Worm (Caenorhabditis elegans) whole organism, L4 larva: Measurements from ENCODE around the gene Y54G2A.13.

Source experiments
- F10B5.3 ChIP-seq: sonication (generic microtip); optimal IDR thresholded peaks from 2 replicates; lab custom pipeline; 2016; ENCODE audit warnings: mild to moderate bottlenecking, missing genetic modification characterization, missing compliant biosample characterization
- F44E2.7 ChIP-seq: fragments of 200-800 bp; sonication (Bioruptor generic); IDR thresholded peaks from 2 replicates; pipeline ENCODE4 v2.1.2; 2022; ENCODE audit warnings: missing genetic modification characterization, missing compliant biosample characterization
- F49E8.2 ChIP-seq: sonication (generic microtip); optimal IDR thresholded peaks from 2 replicates; lab custom pipeline; 2016; ENCODE audit warnings: missing compliant biosample characterization, mild to moderate bottlenecking, missing genetic modification characterization, borderline replicate concordance
- T20F7.1 ChIP-seq: fragments of 200-800 bp; sonication (Bioruptor generic); optimal IDR thresholded peaks from 2 replicates; lab custom pipeline; 2018; ENCODE audit warnings: mild to moderate bottlenecking, missing genetic modification characterization, missing compliant biosample characterization
- T26A8.4 ChIP-seq: fragments of 200-800 bp; sonication (Bioruptor generic); IDR thresholded peaks from 2 replicates; pipeline ENCODE4 v1.3.6; 2022; ENCODE audit warnings: missing genetic modification characterization, missing compliant biosample characterization
- Y48G9A.11 ChIP-seq: fragments of 200-800 bp; sonication (Bioruptor generic); IDR thresholded peaks from 2 replicates; pipeline ENCODE4 v1.3.6; 2022; ENCODE audit warnings: missing genetic modification reagents, missing genetic modification characterization, missing compliant biosample characterization
- aly-2 ChIP-seq: sonication (generic microtip); optimal IDR thresholded peaks from 2 replicates; lab custom pipeline; 2018; ENCODE audit warnings: missing biosample characterization, missing genetic modification characterization
- ama-1 ChIP-seq: fragments of 150-350 bp; optimal IDR thresholded peaks from 2 replicates; lab custom pipeline; 2014; ENCODE audit warnings: inconsistent platforms, mixed read lengths
- ceh-44 ChIP-seq: fragments of 200-800 bp; sonication (Bioruptor generic); IDR thresholded peaks from 2 replicates; pipeline ENCODE4 v1.3.6; 2022; ENCODE audit warnings: missing genetic modification reagents, missing genetic modification characterization, missing compliant biosample characterization
- ceh-62 ChIP-seq: sonication (generic microtip); optimal IDR thresholded peaks from 2 replicates; lab custom pipeline; 2017; ENCODE audit warnings: missing biosample characterization, missing genetic modification characterization
- ceh-82 ChIP-seq: sonication (generic microtip); optimal IDR thresholded peaks from 2 replicates; lab custom pipeline; 2017; ENCODE audit warnings: missing biosample characterization, missing genetic modification characterization
- ces-1 ChIP-seq: fragments of 150-350 bp; sonication (generic microtip); optimal IDR thresholded peaks from 4 replicates; lab custom pipeline; 2014; ENCODE audit warnings: missing biosample characterization, missing genetic modification reagents, missing genetic modification characterization
- ctbp-1 ChIP-seq: fragments of 200-800 bp; sonication (Bioruptor generic); IDR thresholded peaks from 2 replicates; pipeline ENCODE4 v1.3.6; 2022; ENCODE audit warnings: missing genetic modification reagents, missing genetic modification characterization, missing compliant biosample characterization
- daf-12 ChIP-seq: fragments of 150-350 bp; optimal IDR thresholded peaks from 2 replicates; lab custom pipeline; 2014; ENCODE audit warnings: missing biosample characterization, missing genetic modification reagents, missing genetic modification characterization
- daf-19 ChIP-seq: fragments of 200-800 bp; sonication (Bioruptor generic); conservative IDR thresholded peaks from 2 replicates; pipeline ENCODE4 v1.3.6; 2022; ENCODE audit warnings: missing genetic modification characterization, missing compliant biosample characterization
- daf-8 ChIP-seq: fragments of 200-800 bp; sonication (Bioruptor generic); IDR thresholded peaks from 2 replicates; pipeline ENCODE4 v1.3.6; 2022; ENCODE audit warnings: missing genetic modification characterization, missing compliant biosample characterization
- dmd-8 ChIP-seq: fragments of 200-800 bp; sonication (Bioruptor generic); IDR thresholded peaks from 2 replicates; pipeline ENCODE4 v1.3.6; 2022; ENCODE audit warnings: missing genetic modification characterization, missing compliant biosample characterization
- dmd-9 ChIP-seq: fragments of 200-800 bp; sonication (Bioruptor generic); IDR thresholded peaks from 2 replicates; pipeline ENCODE4 v1.3.6; 2022; ENCODE audit warnings: missing genetic modification reagents, missing genetic modification characterization, missing compliant biosample characterization
- dpl-1 ChIP-seq: fragments of 150-350 bp; optimal IDR thresholded peaks from 2 replicates; lab custom pipeline; 2014; ENCODE audit warnings: missing biosample characterization, missing genetic modification reagents, missing genetic modification characterization
- duxl-1 ChIP-seq: sonication (generic microtip); optimal IDR thresholded peaks from 2 replicates; lab custom pipeline; 2016; ENCODE audit warnings: mild to moderate bottlenecking, missing genetic modification characterization, moderate library complexity, missing compliant biosample characterization; ENCODE audit not compliant: poor library complexity
- egl-43 ChIP-seq: fragments of 200-800 bp; sonication (Bioruptor generic); IDR thresholded peaks from 2 replicates; pipeline ENCODE4 v1.3.6; 2022; ENCODE audit warnings: missing genetic modification reagents, missing genetic modification characterization, missing compliant biosample characterization
- hif-1 ChIP-seq, 2 experiments: sonication (generic microtip); optimal IDR thresholded peaks; 2 replicates each; lab custom pipeline; 2016 to 2017; ENCODE audit warnings: missing compliant biosample characterization in 2 of 2, missing genetic modification characterization in 2 of 2, missing genetic modification reagents in 2 of 2, missing genotype in 2 of 2, mild to moderate bottlenecking in 1 of 2
- hlh-30 ChIP-seq: sonication (generic microtip); optimal IDR thresholded peaks from 2 replicates; lab custom pipeline; 2017; ENCODE audit warnings: antibody characterized with exemption, mild to moderate bottlenecking, missing genetic modification characterization, missing compliant biosample characterization; ENCODE audit not compliant: insufficient read depth
- lim-7 ChIP-seq: fragments of 200-800 bp; sonication (Bioruptor generic); IDR thresholded peaks from 2 replicates; pipeline ENCODE4 v1.3.6; 2022; ENCODE audit warnings: missing genetic modification characterization, missing compliant biosample characterization
- lin-1 ChIP-seq: fragments of 200-800 bp; sonication (Bioruptor generic); IDR thresholded peaks from 2 replicates; pipeline ENCODE4 v1.3.6; 2022; ENCODE audit warnings: missing genetic modification reagents, missing genetic modification characterization, missing compliant biosample characterization
- lin-15B ChIP-seq: fragments of 150-350 bp; sonication (generic microtip); optimal IDR thresholded peaks from 3 replicates; lab custom pipeline; 2014; ENCODE audit warnings: missing biosample characterization, missing genetic modification characterization
- lin-39 ChIP-seq: fragments of 150-350 bp; optimal IDR thresholded peaks from 2 replicates; lab custom pipeline; 2014; ENCODE audit warnings: missing biosample characterization, missing genetic modification reagents, missing genetic modification characterization
- lir-3 ChIP-seq: sonication (generic microtip); optimal IDR thresholded peaks from 2 replicates; lab custom pipeline; 2016; ENCODE audit warnings: mild to moderate bottlenecking, missing genetic modification characterization, missing compliant biosample characterization
- lsy-2 ChIP-seq, 2 experiments: fragments of 150-350 bp in 1 of 2; sonication (generic microtip) in 1 of 2; optimal IDR thresholded peaks; 2 replicates each; lab custom pipeline; 2014 to 2017; ENCODE audit warnings: missing biosample characterization in 2 of 2, missing genetic modification characterization in 2 of 2
- madf-5 ChIP-seq, 2 experiments: fragments of 200-800 bp; sonication (Bioruptor generic); IDR thresholded peaks; 2 replicates each; pipeline ENCODE4 v1.3.6; 2022; ENCODE audit warnings: missing compliant biosample characterization in 2 of 2, missing genetic modification characterization in 2 of 2
- mdt-29 ChIP-seq: fragments of 200-800 bp; sonication (Bioruptor generic); IDR thresholded peaks from 2 replicates; pipeline ENCODE4 v1.3.6; 2022; ENCODE audit warnings: missing genetic modification reagents, missing genetic modification characterization, missing compliant biosample characterization
- mxl-2 ChIP-seq: fragments of 200-800 bp; sonication (Bioruptor generic); conservative IDR thresholded peaks from 2 replicates; pipeline ENCODE4 v1.3.6; 2022; ENCODE audit warnings: missing genetic modification reagents, missing genetic modification characterization, missing compliant biosample characterization
- nhr-10 ChIP-seq: fragments of 150-350 bp; optimal IDR thresholded peaks from 2 replicates; lab custom pipeline; 2014; ENCODE audit warnings: missing biosample characterization, missing genetic modification characterization
- nhr-102 ChIP-seq: sonication (generic microtip); optimal IDR thresholded peaks from 2 replicates; lab custom pipeline; 2016; ENCODE audit warnings: mild to moderate bottlenecking, missing genetic modification characterization, moderate library complexity, missing compliant biosample characterization
- nhr-11 ChIP-seq: fragments of 150-350 bp; optimal IDR thresholded peaks from 2 replicates; lab custom pipeline; 2014; ENCODE audit warnings: missing biosample characterization, missing genetic modification characterization
- nhr-111 ChIP-seq: fragments of 200-800 bp; sonication (Bioruptor generic); optimal IDR thresholded peaks from 2 replicates; lab custom pipeline; 2018; ENCODE audit warnings: mild to moderate bottlenecking, missing genetic modification characterization, missing compliant biosample characterization
- nhr-237 ChIP-seq: sonication (generic microtip); optimal IDR thresholded peaks from 2 replicates; lab custom pipeline; 2017; ENCODE audit warnings: missing biosample characterization, missing genetic modification characterization
- nhr-48 ChIP-seq: sonication (generic microtip); optimal IDR thresholded peaks from 2 replicates; lab custom pipeline; 2016; ENCODE audit warnings: mild to moderate bottlenecking, missing genetic modification characterization, missing compliant biosample characterization
- nhr-77 ChIP-seq: fragments of 150-350 bp; optimal IDR thresholded peaks from 2 replicates; lab custom pipeline; 2014; ENCODE audit warnings: missing biosample characterization, missing genetic modification characterization
- pha-4 ChIP-seq, 2 experiments: fragments of 150-350 bp in 1 of 2; fragments of 200-800 bp in 1 of 2; sonication (Bioruptor generic) in 1 of 2; IDR thresholded peaks in 1 of 2; optimal IDR thresholded peaks in 1 of 2; 2 replicates each; pipeline versions ENCODE4 v1.3.6 to Lab custom; 2014 to 2022; ENCODE audit warnings: missing genetic modification characterization in 2 of 2, missing genetic modification reagents in 2 of 2, missing biosample characterization in 1 of 2, missing compliant biosample characterization in 1 of 2
- pqm-1 ChIP-seq: sonication (generic microtip); optimal IDR thresholded peaks from 2 replicates; lab custom pipeline; 2017; ENCODE audit warnings: missing biosample characterization, missing genetic modification characterization
- set-16 ChIP-seq: fragments of 200-800 bp; sonication (Bioruptor generic); IDR thresholded peaks from 2 replicates; pipeline ENCODE4 v1.3.6; 2022; ENCODE audit warnings: missing genetic modification reagents, missing genetic modification characterization, missing compliant biosample characterization
- skn-1 ChIP-seq: fragments of 150-350 bp; optimal IDR thresholded peaks from 2 replicates; lab custom pipeline; 2014; ENCODE audit warnings: missing biosample characterization, missing genetic modification characterization
- snpc-4 ChIP-seq: fragments of 150-350 bp; optimal IDR thresholded peaks from 2 replicates; lab custom pipeline; 2014; ENCODE audit warnings: missing biosample characterization, missing genetic modification characterization
- spr-1 ChIP-seq: sonication (generic microtip); optimal IDR thresholded peaks from 2 replicates; lab custom pipeline; 2016; ENCODE audit warnings: mild to moderate bottlenecking, missing genetic modification characterization, missing compliant biosample characterization
- tra-1 ChIP-seq: fragments of 200-800 bp; sonication (Bioruptor generic); IDR thresholded peaks from 2 replicates; pipeline ENCODE4 v1.3.6; 2022; ENCODE audit warnings: missing genetic modification reagents, missing genetic modification characterization, missing compliant biosample characterization
- unc-130 ChIP-seq: sonication (generic microtip); optimal IDR thresholded peaks from 2 replicates; lab custom pipeline; 2016; ENCODE audit warnings: missing genetic modification reagents, missing genetic modification characterization, missing compliant biosample characterization
- unc-62 ChIP-seq, 3 experiments: fragments of 150-350 bp in 1 of 3; sonication (generic microtip); optimal IDR thresholded peaks in 2 of 3; peaks in 1 of 3; 1 replicate in 1 of 3; 2 replicates in 2 of 3; lab custom pipeline; 2014 to 2017; ENCODE audit warnings: missing biosample characterization in 3 of 3, missing genetic modification characterization in 3 of 3, missing genetic modification reagents in 3 of 3, missing genotype in 1 of 3
- zip-11 ChIP-seq: fragments of 200-800 bp; sonication (Bioruptor generic); IDR thresholded peaks from 2 replicates; pipeline ENCODE4 v1.3.6; 2022; ENCODE audit warnings: missing genetic modification characterization, missing compliant biosample characterization
- zip-2 ChIP-seq: fragments of 150-350 bp; optimal IDR thresholded peaks from 2 replicates; lab custom pipeline; 2014; ENCODE audit warnings: missing biosample characterization, missing genetic modification characterization
- ztf-11 ChIP-seq: fragments of 150-350 bp; optimal IDR thresholded peaks from 2 replicates; lab custom pipeline; 2014; ENCODE audit warnings: missing biosample characterization, missing genetic modification characterization

Gene Y54G2A.13

ce11 chrIV:2805525-2805924, 14.0 kb downstream of the Y54G2A.13 start, which contains the start of gene Y54G2A.45 (continued):
- TF ChIP-seq tra-1 (GFP tag; lab: Robert Waterston, UW) = peak; percentile 89
- TF ChIP-seq nhr-10 (tag; lab: Kevin White, UChicago) = no peak
- TF ChIP-seq snpc-4 (tag; lab: Kevin White, UChicago) = no peak
- no peak for TF ChIP-seq lin-1 (GFP tag; lab: Robert Waterston, UW)
- no peak for TF ChIP-seq T20F7.1 (GFP tag; lab: Kevin White, UChicago)
- TF ChIP-seq zip-2 (tag; lab: Kevin White, UChicago) = peak; percentile 65
- peak; percentile 78 for TF ChIP-seq F49E8.2 (tag; lab: Kevin White, UChicago)
- no peak for TF ChIP-seq nhr-237 (tag; lab: Kevin White, UChicago)
- peak; percentile 80 for TF ChIP-seq ceh-44 (GFP tag; lab: Robert Waterston, UW)
- TF ChIP-seq nhr-77 (tag; lab: Kevin White, UChicago) = peak; percentile 15
- peak; percentile 72 for TF ChIP-seq spr-1 (tag; lab: Kevin White, UChicago)
- no peak for TF ChIP-seq skn-1 (tag; lab: Kevin White, UChicago)
- TF ChIP-seq lin-15B = no peak
- peak; percentile 82 for TF ChIP-seq egl-43 (GFP tag; lab: Robert Waterston, UW)
- TF ChIP-seq ceh-62 (tag; lab: Kevin White, UChicago) = no peak
- TF ChIP-seq dmd-9 = peak; percentile 72; the same call in 1 of the 2 replicates
- TF ChIP-seq dpl-1 (GFP tag; lab: Kevin White, UChicago) = peak; percentile 25
- no peak for TF ChIP-seq aly-2
- TF ChIP-seq lsy-2 (tag; optimal IDR thresholded peaks at IDR 0.05; lab: Kevin White, UChicago) = peak in 1 of 2 experiments; percentile 69
- TF ChIP-seq F10B5.3 = peak; percentile 58
- TF ChIP-seq nhr-11 (tag; lab: Kevin White, UChicago) = peak; percentile 55
- TF ChIP-seq mdt-29 (GFP tag; lab: Robert Waterston, UW) = peak; percentile 53; the same call in 1 of the 2 replicates
- TF ChIP-seq T26A8.4 (GFP tag; lab: Robert Waterston, UW) = peak; percentile 60
- TF ChIP-seq hlh-30 (tag; lab: Kevin White, UChicago) = peak; percentile 91
- no peak for TF ChIP-seq nhr-111 (GFP tag; lab: Kevin White, UChicago)
- 0 out of 2 replicates have a peak, but pooled peaks have one; percentile 12 for TF ChIP-seq mxl-2 (GFP tag; lab: Robert Waterston, UW)
- peak; percentile 48 for TF ChIP-seq lir-3 (tag; lab: Kevin White, UChicago)
- TF ChIP-seq ctbp-1 = peak; percentile 74; the same call in 1 of the 2 replicates
- peak; percentile 90 for TF ChIP-seq pqm-1
- no peak for TF ChIP-seq daf-19 (GFP tag; lab: Robert Waterston, UW)
- TF ChIP-seq F44E2.7 (GFP tag; lab: Robert Waterston, UW) = 0 out of 2 replicates have a peak, but pooled peaks have one; percentile 28
- no peak for TF ChIP-seq ces-1
- TF ChIP-seq pha-4 (GFP tag; IDR thresholded peaks at IDR 0.05; lab: Robert Waterston, UW) = peak; percentile 80
- TF ChIP-seq pha-4 (tag; optimal IDR thresholded peaks at IDR 0.05; lab: Kevin White, UChicago) = no peak
- TF ChIP-seq duxl-1 (tag; lab: Kevin White, UChicago) = peak; percentile 38
- no peak for TF ChIP-seq ztf-11 (tag; lab: Kevin White, UChicago)
- peak; percentile 81 for TF ChIP-seq lim-7
- TF ChIP-seq nhr-102 = peak; percentile 83
- TF ChIP-seq lin-39 (tag; lab: Kevin White, UChicago) = no peak
- TF ChIP-seq daf-12 (tag; lab: Kevin White, UChicago) = no peak
- TF ChIP-seq nhr-48 = peak; percentile 84
- no peak for TF ChIP-seq unc-62 (GFP tag; optimal IDR thresholded peaks at IDR 0.05 in 1 of 2; lab: Kevin White, UChicago)
- no peak for TF ChIP-seq unc-62 (tag; optimal IDR thresholded peaks at IDR 0.05; lab: Kevin White, UChicago)
- peak; percentile 65 for TF ChIP-seq unc-130 (GFP tag; lab: Kevin White, UChicago)
- TF ChIP-seq Y48G9A.11 (GFP tag; lab: Robert Waterston, UW) = peak; percentile 77
- TF ChIP-seq set-16 (GFP tag; lab: Robert Waterston, UW) = no peak
- TF ChIP-seq ama-1 = no peak
- no peak for TF ChIP-seq daf-8 (GFP tag; lab: Robert Waterston, UW)
- peak in 1 of 2 experiments; percentile 57 for TF ChIP-seq hif-1 (tag; optimal IDR thresholded peaks at IDR 0.05; lab: Kevin White, UChicago)
- TF ChIP-seq zip-11 (GFP tag; lab: Robert Waterston, UW) = no peak
- peak; percentile 77; the same call in 1 of the 2 replicates for TF ChIP-seq dmd-8 (GFP tag; lab: Robert Waterston, UW)
- TF ChIP-seq ceh-82 (tag; lab: Kevin White, UChicago) = no peak
- peak; percentile 47 to 76; a peak in 3 of 4 replicates for TF ChIP-seq madf-5 (GFP tag; IDR thresholded peaks at IDR 0.05; lab: Robert Waterston, UW)
